Worm (Caenorhabditis elegans) whole organism, L2 larva: ENCODE measurements around the gene alkb-7.

Experiments
- R02D3.7 ChIP-seq: fragments of 150-350 bp; optimal IDR thresholded peaks from 2 replicates; lab custom pipeline; 2014; ENCODE audit warnings: missing biosample characterization, missing genetic modification characterization
- ZK546.5 ChIP-seq: sonication (generic microtip); optimal IDR thresholded peaks from 2 replicates; lab custom pipeline; 2017; ENCODE audit warnings: missing biosample characterization, missing genetic modification characterization
- ama-1 ChIP-seq: fragments of 150-350 bp; optimal IDR thresholded peaks from 2 replicates; lab custom pipeline; 2018; ENCODE audit warnings: inconsistent platforms
- crh-2 ChIP-seq: sonication (generic microtip); optimal IDR thresholded peaks from 2 replicates; lab custom pipeline; 2017; ENCODE audit warnings: missing biosample characterization, missing genetic modification characterization
- egl-27 ChIP-seq: sonication (generic microtip); optimal IDR thresholded peaks from 3 replicates; lab custom pipeline; 2017; ENCODE audit warnings: missing biosample characterization, missing genetic modification reagents, missing genetic modification characterization
- elt-3 ChIP-seq: sonication (generic microtip); optimal IDR thresholded peaks from 2 replicates; lab custom pipeline; 2017; ENCODE audit warnings: missing biosample characterization, missing genetic modification characterization
- fos-1 ChIP-seq: fragments of 150-350 bp; optimal IDR thresholded peaks from 2 replicates; lab custom pipeline; 2014; ENCODE audit warnings: missing biosample characterization, missing genetic modification characterization
- lin-13 ChIP-seq: fragments of 150-350 bp; optimal IDR thresholded peaks from 2 replicates; lab custom pipeline; 2014; ENCODE audit warnings: missing biosample characterization, missing genetic modification reagents, missing genetic modification characterization
- lin-39 ChIP-seq: fragments of 150-350 bp; optimal IDR thresholded peaks from 2 replicates; lab custom pipeline; 2014; ENCODE audit warnings: missing biosample characterization, missing genetic modification reagents, missing genetic modification characterization
- nhr-11 ChIP-seq: fragments of 150-350 bp; optimal IDR thresholded peaks from 2 replicates; lab custom pipeline; 2014; ENCODE audit warnings: missing biosample characterization, missing genetic modification characterization
- sma-9 ChIP-seq, 2 experiments: fragments of 150-350 bp in 1 of 2; sonication (generic microtip) in 1 of 2; optimal IDR thresholded peaks; 2 replicates each; lab custom pipeline; 2014 to 2016; ENCODE audit warnings: missing genetic modification characterization in 2 of 2, mild to moderate bottlenecking in 1 of 2, missing biosample characterization in 1 of 2, missing compliant biosample characterization in 1 of 2, missing genetic modification reagents in 1 of 2, moderate library complexity in 1 of 2
- zag-1 ChIP-seq: fragments of 150-350 bp; optimal IDR thresholded peaks from 2 replicates; lab custom pipeline; 2014; ENCODE audit warnings: missing biosample characterization, missing genetic modification characterization
- ztf-11 ChIP-seq: sonication (generic microtip); optimal IDR thresholded peaks from 2 replicates; lab custom pipeline; 2017; ENCODE audit warnings: missing biosample characterization, missing genetic modification characterization

DNA sequence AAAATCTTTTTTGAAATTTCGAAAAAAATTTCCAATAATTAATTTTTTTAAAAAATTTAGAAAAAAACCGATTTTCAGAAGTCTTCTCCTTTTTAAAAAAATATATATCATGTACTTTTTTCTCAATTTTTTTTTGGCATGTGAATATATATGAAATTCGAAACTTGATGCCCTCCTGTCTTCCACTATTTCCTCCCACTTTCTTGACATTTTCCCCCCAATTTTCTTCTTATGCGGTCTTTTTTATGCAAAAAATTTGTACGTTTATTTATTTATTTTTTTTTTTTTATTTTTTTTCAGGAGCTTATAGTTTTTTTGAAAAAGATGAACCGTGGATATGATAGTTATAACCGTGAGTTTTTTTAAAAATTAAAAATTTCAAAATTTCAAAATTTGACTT is 27.5 kb downstream of the alkb-7 start, which contains the start of gene cnp-2:
- TF ChIP-seq lin-39 (tag; lab: Kevin White, UChicago), result no peak
- no peak for TF ChIP-seq nhr-11
- no peak for TF ChIP-seq egl-27
- TF ChIP-seq lin-13, result no peak
- no peak for TF ChIP-seq sma-9 (GFP tag; optimal IDR thresholded peaks at IDR 0.05; lab: Kevin White, UChicago)
- TF ChIP-seq sma-9 (tag; optimal IDR thresholded peaks at IDR 0.05; lab: Kevin White, UChicago), result no peak
- no peak for TF ChIP-seq ztf-11
- TF ChIP-seq zag-1 (tag; lab: Kevin White, UChicago), result no peak
- TF ChIP-seq R02D3.7 (tag; lab: Kevin White, UChicago), result no peak
- TF ChIP-seq crh-2 (tag; lab: Kevin White, UChicago), result no peak
- TF ChIP-seq ama-1 (lab: Kevin White, UChicago), result no peak
- TF ChIP-seq fos-1 (tag; lab: Kevin White, UChicago), result no peak
- no peak for TF ChIP-seq ZK546.5 (tag; lab: Kevin White, UChicago)
- TF ChIP-seq elt-3 (tag; lab: Kevin White, UChicago), result no peak
